Fruit fly (Drosophila melanogaster): ENCODE data around the gene CG15544.

Gene CG15544

dm6 chr3R:30874679-30875078, 47.1 kb downstream of the CG15544 start (continued):
- TF ChIP-seq ewg (GFP tag; optimal IDR thresholded peaks at IDR 0.05) (peak; percentile 38), hb (GFP tag; IDR thresholded peaks at IDR 0.05; ENCODE audit: partially characterized antibody) (no peak), CG2678 (tag; optimal IDR thresholded peaks at IDR 0.05) (peak; percentile 16), gem (tag; optimal IDR thresholded peaks at IDR 0.05) (peak; percentile 30), CkIIα-i1 (GFP tag; IDR thresholded peaks at IDR 0.05) (no peak), schlank (tag; optimal IDR thresholded peaks at IDR 0.05) (no peak), stc (GFP tag; IDR thresholded peaks at IDR 0.05) (no peak), CG9437 (GFP tag; optimal IDR thresholded peaks at IDR 0.05) (no peak), CG8765 (GFP tag; IDR thresholded peaks at IDR 0.05) (no peak), ken (GFP tag; IDR thresholded peaks at IDR 0.05) (peak; percentile 51; the same call in 1 of the 3 replicates), CG14441 (GFP tag; IDR thresholded peaks at IDR 0.05) (0 out of 2 replicates have a peak, but pooled peaks have one; percentile 6), CG14014 (GFP tag; IDR thresholded peaks at IDR 0.05) (no peak; the same call in 1 of the 2 replicates), wek (GFP tag; optimal IDR thresholded peaks at IDR 0.05) (no peak), sqz (GFP tag; optimal IDR thresholded peaks at IDR 0.05) (no peak), CG13894 (tag; optimal IDR thresholded peaks at IDR 0.05) (no peak), Taf1 (GFP tag; IDR thresholded peaks at IDR 0.05) (no peak), H2.0 (GFP tag; IDR thresholded peaks at IDR 0.05) (0 out of 2 replicates have a peak, but pooled peaks have one; percentile 3), D19A (tag; optimal IDR thresholded peaks at IDR 0.05) (no peak), phol (tag; optimal IDR thresholded peaks at IDR 0.05) (peak; percentile 19), CG8290 (GFP tag; optimal IDR thresholded peaks at IDR 0.05) (no peak), CG8290 (tag; optimal IDR thresholded peaks at IDR 0.05) (peak in 1 of 2 experiments; percentile 40), repo (GFP tag; optimal IDR thresholded peaks at IDR 0.05) (no peak), Oaz (GFP tag; IDR thresholded peaks at IDR 0.05) (no peak), CG10147 (GFP tag; optimal IDR thresholded peaks at IDR 0.05) (no peak), CG11695 (GFP tag; IDR thresholded peaks at IDR 0.05) (no peak), CG8388 (GFP tag; optimal IDR thresholded peaks at IDR 0.05) (peak; percentile 15), Ets97D (GFP tag; optimal IDR thresholded peaks at IDR 0.05) (no peak), oc (tag; optimal IDR thresholded peaks at IDR 0.05) (peak; percentile 57), pan (optimal IDR thresholded peaks at IDR 0.05) (no peak), pan (GFP tag; optimal IDR thresholded peaks at IDR 0.05 in 1 of 2, IDR thresholded peaks at IDR 0.05 in 1 of 2) (peak in 1 of 2 experiments; percentile 28), MESR4 (GFP tag; optimal IDR thresholded peaks at IDR 0.05) (no peak), klu (GFP tag; IDR thresholded peaks at IDR 0.05) (no peak), Nf-YA (GFP tag; IDR thresholded peaks at IDR 0.05) (no peak), zfh2 (GFP tag; optimal IDR thresholded peaks at IDR 0.05) (no peak), scrt (GFP tag; optimal IDR thresholded peaks at IDR 0.05) (no peak), Ptx1 (GFP tag; IDR thresholded peaks at IDR 0.05) (peak; percentile 58; the same call in 1 of the 2 replicates), jumu (GFP tag; optimal IDR thresholded peaks at IDR 0.05) (no peak), dmrt99B (tag; optimal IDR thresholded peaks at IDR 0.05) (peak; percentile 38), CG3726 (GFP tag; IDR thresholded peaks at IDR 0.05) (0 out of 3 replicates have a peak, but pooled peaks have one; percentile 28), CG10979 (tag; optimal IDR thresholded peaks at IDR 0.05) (peak; percentile 28), hbn (GFP tag; IDR thresholded peaks at IDR 0.05; ENCODE audit: partially characterized antibody) (no peak), row (GFP tag; IDR thresholded peaks at IDR 0.05) (peak; percentile 32; the same call in 2 of the 3 replicates), Dip3 (GFP tag; optimal IDR thresholded peaks at IDR 0.05) (no peak), E2f2 (GFP tag; IDR thresholded peaks at IDR 0.05) (no peak), ATbp (GFP tag; optimal IDR thresholded peaks at IDR 0.05) (no peak), wdn (GFP tag; IDR thresholded peaks at IDR 0.05) (no peak), ro (GFP tag; IDR thresholded peaks at IDR 0.05) (no peak), CG31388 (GFP tag; optimal IDR thresholded peaks at IDR 0.05) (no peak), dysf (GFP tag; IDR thresholded peaks at IDR 0.05) (peak; percentile 34; the same call in 1 of the 3 replicates), abd-A (tag; optimal IDR thresholded peaks at IDR 0.05) (no peak), lola (GFP tag; optimal IDR thresholded peaks at IDR 0.05) (no peak)

Data from whole organism, embryonic.